Fruit fly (Drosophila melanogaster) whole organism, prepupa: ENCODE results near the gene RhoU.

ENCODE experiments used
- CG16779 ChIP-seq: fragments of 200-800 bp; sonication (Bioruptor generic); optimal IDR thresholded peaks from 3 replicates; lab custom pipeline; 2017; ENCODE audit warnings: missing biosample characterization, mild to moderate bottlenecking, missing genetic modification characterization
- Hr4 ChIP-seq: fragments of 200-800 bp; sonication (Bioruptor generic); optimal IDR thresholded peaks from 3 replicates; lab custom pipeline; 2016; ENCODE audit warnings: missing biosample characterization, missing genetic modification characterization
- achi ChIP-seq: fragments of 200-800 bp; sonication (Bioruptor generic); optimal IDR thresholded peaks from 3 replicates; lab custom pipeline; 2016; ENCODE audit warnings: missing biosample characterization, missing genetic modification characterization
- vri ChIP-seq: fragments of 200-800 bp; sonication (Bioruptor generic); optimal IDR thresholded peaks from 3 replicates; lab custom pipeline; 2016; ENCODE audit warnings: missing biosample characterization, mild to moderate bottlenecking, missing genetic modification characterization

- TF ChIP-seq Hr4 (GFP tag; lab: Kevin White, UChicago) (no peak), CG16779 (tag; lab: Kevin White, UChicago) (no peak), achi (no peak), vri (GFP tag; lab: Kevin White, UChicago) (no peak)
Observed at dm6 chrX:10089188-10089587, 2.9 kb downstream of the RhoU start.
